Worm (Caenorhabditis elegans) whole organism, young adult: Measurements from ENCODE around the gene F09E5.8.
A peak's percentile ranks its signal among the peaks of the same experiment; 100 is the strongest.

Experiments used
- B0261.1 ChIP-seq: sonication (generic microtip); optimal IDR thresholded peaks from 2 replicates; lab custom pipeline; 2016; ENCODE audit warnings: mild to moderate bottlenecking, missing genetic modification characterization, moderate library complexity, missing compliant biosample characterization
- ama-1 ChIP-seq, 3 experiments: fragments of 150-350 bp in 1 of 3; sonication (generic microtip) in 2 of 3; optimal IDR thresholded peaks; 2 replicates each; lab custom pipeline; 2014 to 2018; ENCODE audit warnings: missing biosample characterization in 2 of 3, missing genetic modification characterization in 2 of 3, missing genetic modification reagents in 2 of 3
- ccch-3 ChIP-seq: fragments of 200-800 bp; sonication (Bioruptor generic); optimal IDR thresholded peaks from 2 replicates; lab custom pipeline; 2018; ENCODE audit warnings: mild to moderate bottlenecking, missing genetic modification characterization, missing compliant biosample characterization
- ets-4 ChIP-seq: fragments of 200-800 bp; sonication (Bioruptor generic); optimal IDR thresholded peaks from 2 replicates; lab custom pipeline; 2018; ENCODE audit warnings: mild to moderate bottlenecking, missing genetic modification characterization, missing compliant biosample characterization
- lir-1 ChIP-seq: fragments of 200-800 bp; sonication (Bioruptor generic); conservative IDR thresholded peaks from 2 replicates; pipeline ENCODE4 v1.3.6; 2022; ENCODE audit warnings: missing genetic modification reagents, missing genetic modification characterization, missing compliant biosample characterization
- pha-4 ChIP-seq: fragments of 150-350 bp; sonication (generic microtip); optimal IDR thresholded peaks from 2 replicates; lab custom pipeline; 2014; ENCODE audit warnings: missing biosample characterization, missing genetic modification reagents, missing genetic modification characterization
- unc-130 ChIP-seq: sonication (generic microtip); optimal IDR thresholded peaks from 2 replicates; lab custom pipeline; 2016; ENCODE audit warnings: missing genetic modification reagents, missing genetic modification characterization, missing compliant biosample characterization
- unc-62 ChIP-seq: fragments of 150-350 bp; optimal IDR thresholded peaks from 2 replicates; lab custom pipeline; 2014; ENCODE audit warnings: missing biosample characterization, missing genetic modification reagents, missing genetic modification characterization

- no peak for TF ChIP-seq B0261.1 (tag; lab: Kevin White, UChicago)
- no peak for TF ChIP-seq ets-4 (GFP tag; lab: Kevin White, UChicago)
- no peak for TF ChIP-seq lir-1
- peak; percentile 54 for TF ChIP-seq unc-62 (GFP tag; lab: Kevin White, UChicago)
- no peak for TF ChIP-seq unc-130 (GFP tag; lab: Kevin White, UChicago)
- TF ChIP-seq ama-1 (optimal IDR thresholded peaks at IDR 0.05; lab: Kevin White, UChicago), result no peak
- no peak for TF ChIP-seq ama-1 (GFP tag; optimal IDR thresholded peaks at IDR 0.05; lab: Kevin White, UChicago)
- TF ChIP-seq ccch-3 (GFP tag; lab: Kevin White, UChicago), result no peak
- TF ChIP-seq pha-4 (tag; lab: Kevin White, UChicago), result no peak
Measured at ce11 chrII:5336660-5337494, 13.6 kb upstream of the F09E5.8 start.
